Worm (Caenorhabditis elegans) whole organism, L4 larva: ENCODE results near the gene W01C8.5.

ENCODE experiments used
- F37D6.2 ChIP-seq: sonication (generic microtip); optimal IDR thresholded peaks from 2 replicates; lab custom pipeline; 2016; ENCODE audit warnings: mild to moderate bottlenecking, missing genetic modification characterization, missing compliant biosample characterization
- ama-1 ChIP-seq: fragments of 150-350 bp; optimal IDR thresholded peaks from 2 replicates; lab custom pipeline; 2014; ENCODE audit warnings: inconsistent platforms, mixed read lengths
- attf-4 ChIP-seq: sonication (generic microtip); optimal IDR thresholded peaks from 3 replicates; lab custom pipeline; 2017; ENCODE audit warnings: missing biosample characterization, missing genetic modification characterization
- ctbp-1 ChIP-seq: fragments of 200-800 bp; sonication (Bioruptor generic); IDR thresholded peaks from 2 replicates; pipeline ENCODE4 v1.3.6; 2022; ENCODE audit warnings: missing genetic modification reagents, missing genetic modification characterization, missing compliant biosample characterization
- daf-16 ChIP-seq, 3 experiments: sonication (generic microtip); optimal IDR thresholded peaks; 2 replicates each; lab custom pipeline; 2016 to 2017; ENCODE audit warnings: missing genetic modification characterization in 3 of 3, missing genetic modification reagents in 3 of 3, mild to moderate bottlenecking in 2 of 3, missing compliant biosample characterization in 2 of 3, missing biosample characterization in 1 of 3, moderate library complexity in 1 of 3
- daf-19 ChIP-seq: fragments of 200-800 bp; sonication (Bioruptor generic); conservative IDR thresholded peaks from 2 replicates; pipeline ENCODE4 v1.3.6; 2022; ENCODE audit warnings: missing genetic modification characterization, missing compliant biosample characterization
- dmd-6 ChIP-seq: fragments of 200-800 bp; sonication (Bioruptor generic); IDR thresholded peaks from 2 replicates; pipeline ENCODE4 v1.3.6; 2022; ENCODE audit warnings: missing genetic modification reagents, missing genetic modification characterization, missing compliant biosample characterization
- dmd-8 ChIP-seq: fragments of 200-800 bp; sonication (Bioruptor generic); IDR thresholded peaks from 2 replicates; pipeline ENCODE4 v1.3.6; 2022; ENCODE audit warnings: missing genetic modification characterization, missing compliant biosample characterization
- duxl-1 ChIP-seq: sonication (generic microtip); optimal IDR thresholded peaks from 2 replicates; lab custom pipeline; 2016; ENCODE audit warnings: mild to moderate bottlenecking, missing genetic modification characterization, moderate library complexity, missing compliant biosample characterization; ENCODE audit not compliant: poor library complexity
- dve-1 ChIP-seq: sonication (generic microtip); optimal IDR thresholded peaks from 2 replicates; lab custom pipeline; 2017; ENCODE audit warnings: antibody characterized with exemption, mild to moderate bottlenecking, missing genetic modification characterization, missing compliant biosample characterization; ENCODE audit not compliant: insufficient read depth
- egl-27 ChIP-seq: sonication (generic microtip); optimal IDR thresholded peaks from 3 replicates; lab custom pipeline; 2017; ENCODE audit warnings: missing biosample characterization, missing genetic modification reagents, missing genetic modification characterization
- gei-8 ChIP-seq: fragments of 200-800 bp; sonication (Bioruptor generic); optimal IDR thresholded peaks from 2 replicates; lab custom pipeline; 2018; ENCODE audit warnings: mild to moderate bottlenecking, missing genetic modification characterization, missing compliant biosample characterization
- hlh-11 ChIP-seq: fragments of 200-800 bp; sonication (Bioruptor generic); optimal IDR thresholded peaks from 2 replicates; lab custom pipeline; 2018; ENCODE audit warnings: mild to moderate bottlenecking, missing genetic modification characterization, missing compliant biosample characterization
- hlh-30 ChIP-seq: sonication (generic microtip); optimal IDR thresholded peaks from 2 replicates; lab custom pipeline; 2017; ENCODE audit warnings: antibody characterized with exemption, mild to moderate bottlenecking, missing genetic modification characterization, missing compliant biosample characterization; ENCODE audit not compliant: insufficient read depth
- hmg-1.1 ChIP-seq: fragments of 200-800 bp; sonication (Bioruptor generic); IDR thresholded peaks from 2 replicates; pipeline ENCODE4 v1.3.6; 2022; ENCODE audit warnings: missing genetic modification reagents, missing genetic modification characterization, missing compliant biosample characterization
- lin-1 ChIP-seq: fragments of 200-800 bp; sonication (Bioruptor generic); IDR thresholded peaks from 2 replicates; pipeline ENCODE4 v1.3.6; 2022; ENCODE audit warnings: missing genetic modification reagents, missing genetic modification characterization, missing compliant biosample characterization
- lin-29 ChIP-seq: fragments of 200-800 bp; sonication (Bioruptor generic); IDR thresholded peaks from 2 replicates; pipeline ENCODE4 v1.3.6; 2022; ENCODE audit warnings: missing genetic modification reagents, missing genetic modification characterization, missing compliant biosample characterization
- lin-39 ChIP-seq: fragments of 150-350 bp; optimal IDR thresholded peaks from 2 replicates; lab custom pipeline; 2014; ENCODE audit warnings: missing biosample characterization, missing genetic modification reagents, missing genetic modification characterization
- lir-3 ChIP-seq: sonication (generic microtip); optimal IDR thresholded peaks from 2 replicates; lab custom pipeline; 2016; ENCODE audit warnings: mild to moderate bottlenecking, missing genetic modification characterization, missing compliant biosample characterization
- mdl-1 ChIP-seq, 2 experiments: fragments of 150-350 bp in 1 of 2; sonication (generic microtip) in 1 of 2; optimal IDR thresholded peaks; 2 replicates each; lab custom pipeline; 2014 to 2017; ENCODE audit warnings: missing biosample characterization in 2 of 2, missing genetic modification characterization in 2 of 2
- mdt-29 ChIP-seq: fragments of 200-800 bp; sonication (Bioruptor generic); IDR thresholded peaks from 2 replicates; pipeline ENCODE4 v1.3.6; 2022; ENCODE audit warnings: missing genetic modification reagents, missing genetic modification characterization, missing compliant biosample characterization
- mes-2 ChIP-seq: sonication (generic microtip); optimal IDR thresholded peaks from 2 replicates; lab custom pipeline; 2016; ENCODE audit warnings: missing genotype, mild to moderate bottlenecking, missing genetic modification characterization, missing compliant biosample characterization; ENCODE audit not compliant: poor library complexity, severe bottlenecking
- mxl-2 ChIP-seq: fragments of 200-800 bp; sonication (Bioruptor generic); conservative IDR thresholded peaks from 2 replicates; pipeline ENCODE4 v1.3.6; 2022; ENCODE audit warnings: missing genetic modification reagents, missing genetic modification characterization, missing compliant biosample characterization
- mxl-3 ChIP-seq: fragments of 200-800 bp; sonication (Bioruptor generic); optimal IDR thresholded peaks from 2 replicates; lab custom pipeline; 2018; ENCODE audit warnings: mild to moderate bottlenecking, missing genetic modification characterization, missing compliant biosample characterization
- nhr-102 ChIP-seq: sonication (generic microtip); optimal IDR thresholded peaks from 2 replicates; lab custom pipeline; 2016; ENCODE audit warnings: mild to moderate bottlenecking, missing genetic modification characterization, moderate library complexity, missing compliant biosample characterization
- nhr-11 ChIP-seq: fragments of 150-350 bp; optimal IDR thresholded peaks from 2 replicates; lab custom pipeline; 2014; ENCODE audit warnings: missing biosample characterization, missing genetic modification characterization
- nhr-25 ChIP-seq: sonication (generic microtip); optimal IDR thresholded peaks from 2 replicates; lab custom pipeline; 2017; ENCODE audit warnings: missing genetic modification characterization, mild to moderate bottlenecking, missing compliant biosample characterization, antibody characterized with exemption, moderate library complexity, borderline replicate concordance; ENCODE audit not compliant: insufficient read depth
- nhr-28 ChIP-seq: fragments of 150-350 bp; optimal IDR thresholded peaks from 2 replicates; lab custom pipeline; 2014; ENCODE audit warnings: missing biosample characterization, missing genetic modification characterization
- nhr-42 ChIP-seq: fragments of 200-800 bp; sonication (Bioruptor generic); IDR thresholded peaks from 2 replicates; pipeline ENCODE4 v1.3.6; 2022; ENCODE audit warnings: missing genetic modification characterization, missing compliant biosample characterization
- nhr-6 ChIP-seq: fragments of 150-350 bp; optimal IDR thresholded peaks from 2 replicates; lab custom pipeline; 2014; ENCODE audit warnings: missing biosample characterization, missing genetic modification characterization
- nhr-77 ChIP-seq: fragments of 150-350 bp; optimal IDR thresholded peaks from 2 replicates; lab custom pipeline; 2014; ENCODE audit warnings: missing biosample characterization, missing genetic modification characterization
- php-3 ChIP-seq: fragments of 200-800 bp; sonication (Bioruptor generic); IDR thresholded peaks from 2 replicates; pipeline ENCODE4 v1.3.6; 2022; ENCODE audit warnings: missing genetic modification reagents, missing genetic modification characterization, missing compliant biosample characterization
- pqm-1 ChIP-seq: sonication (generic microtip); optimal IDR thresholded peaks from 2 replicates; lab custom pipeline; 2017; ENCODE audit warnings: missing biosample characterization, missing genetic modification characterization
- snpc-1.2 ChIP-seq: fragments of 200-800 bp; sonication (Bioruptor generic); IDR thresholded peaks from 2 replicates; pipeline ENCODE4 v1.3.6; 2022; ENCODE audit warnings: missing genetic modification reagents, missing genetic modification characterization, missing compliant biosample characterization
- tra-1 ChIP-seq: fragments of 200-800 bp; sonication (Bioruptor generic); IDR thresholded peaks from 2 replicates; pipeline ENCODE4 v1.3.6; 2022; ENCODE audit warnings: missing genetic modification reagents, missing genetic modification characterization, missing compliant biosample characterization
- unc-130 ChIP-seq: sonication (generic microtip); optimal IDR thresholded peaks from 2 replicates; lab custom pipeline; 2016; ENCODE audit warnings: missing genetic modification reagents, missing genetic modification characterization, missing compliant biosample characterization
- unc-39 ChIP-seq: sonication (generic microtip); optimal IDR thresholded peaks from 2 replicates; lab custom pipeline; 2017; ENCODE audit warnings: missing biosample characterization, missing genetic modification characterization
- unc-62 ChIP-seq, 3 experiments: fragments of 150-350 bp in 1 of 3; sonication (generic microtip); optimal IDR thresholded peaks in 2 of 3; peaks in 1 of 3; 1 replicate in 1 of 3; 2 replicates in 2 of 3; lab custom pipeline; 2014 to 2017; ENCODE audit warnings: missing biosample characterization in 3 of 3, missing genetic modification characterization in 3 of 3, missing genetic modification reagents in 3 of 3, missing genotype in 1 of 3
- ztf-11 ChIP-seq: fragments of 150-350 bp; optimal IDR thresholded peaks from 2 replicates; lab custom pipeline; 2014; ENCODE audit warnings: missing biosample characterization, missing genetic modification characterization

The W01C8.5 gene

DNA sequence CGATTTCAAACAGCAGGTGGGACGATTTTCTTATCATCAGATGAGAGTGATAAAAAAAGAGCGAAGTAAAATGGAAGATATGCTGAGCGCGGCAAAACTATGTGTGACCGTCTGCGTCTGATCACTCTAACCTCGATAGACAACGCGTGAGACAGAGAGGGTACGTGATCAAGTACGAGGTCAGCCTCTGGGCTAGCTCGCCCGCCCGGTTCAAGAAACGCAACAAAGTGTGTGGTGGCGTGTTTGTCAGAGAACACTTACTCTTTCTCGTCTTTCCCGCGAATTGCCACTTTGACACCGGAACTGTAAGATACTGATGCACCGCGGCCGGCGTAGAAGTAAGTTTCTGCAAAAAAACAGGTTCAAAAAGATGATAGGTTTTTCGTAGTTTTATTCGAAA, 911 bp downstream of the W01C8.5 start (continued):
- TF ChIP-seq mes-2 (tag; lab: Kevin White, UChicago), result peak; percentile 38
- peak; percentile 89 for TF ChIP-seq nhr-28 (tag; lab: Kevin White, UChicago)
- TF ChIP-seq dve-1 (tag; lab: Kevin White, UChicago), result peak; percentile 53
- TF ChIP-seq nhr-25 (tag; lab: Kevin White, UChicago), result peak; percentile 48
- 0 out of 2 replicates have a peak, but pooled peaks have one; percentile 44 for TF ChIP-seq ctbp-1 (GFP tag; lab: Robert Waterston, UW)
- TF ChIP-seq ztf-11 (tag; lab: Kevin White, UChicago), result no peak
- no peak for TF ChIP-seq dmd-8
- TF ChIP-seq mxl-3 (GFP tag; lab: Kevin White, UChicago), result peak; percentile 78
- TF ChIP-seq nhr-77 (tag; lab: Kevin White, UChicago), result peak; percentile 66
- TF ChIP-seq unc-62 (GFP tag; optimal IDR thresholded peaks at IDR 0.05 in 1 of 2; lab: Kevin White, UChicago), result peak in 1 of 2 experiments; percentile 61
- TF ChIP-seq unc-62 (tag; optimal IDR thresholded peaks at IDR 0.05; lab: Kevin White, UChicago), result no peak
- TF ChIP-seq php-3 (GFP tag; lab: Robert Waterston, UW), result 0 out of 2 replicates have a peak, but pooled peaks have one; percentile 48

DNA sequence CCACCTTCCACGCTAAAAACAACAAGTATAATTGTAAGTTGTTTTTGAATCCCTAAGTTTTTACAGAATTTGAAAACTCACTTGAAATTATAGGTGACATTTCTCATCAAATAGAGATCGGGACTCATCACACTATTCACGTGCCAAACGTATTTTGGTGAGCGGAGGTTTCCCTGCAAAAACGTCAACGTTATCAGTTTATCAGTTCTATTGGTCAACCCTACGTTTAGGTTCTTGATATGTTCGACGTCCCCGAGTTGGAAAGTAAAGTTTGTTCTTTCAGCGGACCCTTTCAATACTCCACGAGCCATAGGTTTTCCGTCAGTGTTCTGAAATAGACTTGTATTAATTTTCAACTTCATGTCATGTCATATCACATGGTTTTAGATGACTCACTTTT, 1.7 kb downstream of the W01C8.5 start:
- TF ChIP-seq mxl-2 (GFP tag; lab: Robert Waterston, UW) (no peak), nhr-28 (tag; lab: Kevin White, UChicago) (peak; percentile 58), pqm-1 (peak; percentile 17), nhr-42 (GFP tag; lab: Robert Waterston, UW) (no peak), mdl-1 (tag; optimal IDR thresholded peaks at IDR 0.05; lab: Kevin White, UChicago) (peak in 1 of 2 experiments; percentile 6), unc-62 (GFP tag; optimal IDR thresholded peaks at IDR 0.05 in 1 of 2; lab: Kevin White, UChicago) (peak in 1 of 2 experiments; percentile 93), unc-62 (tag; optimal IDR thresholded peaks at IDR 0.05; lab: Kevin White, UChicago) (no peak), dmd-6 (GFP tag; lab: Robert Waterston, UW) (peak; percentile 41), dve-1 (tag; lab: Kevin White, UChicago) (peak; percentile 29), daf-16 (GFP tag; optimal IDR thresholded peaks at IDR 0.05; lab: Kevin White, UChicago) (no peak), daf-16 (tag; optimal IDR thresholded peaks at IDR 0.05; lab: Kevin White, UChicago) (peak; percentile 33), mes-2 (tag; lab: Kevin White, UChicago) (peak; percentile 11), gei-8 (GFP tag; lab: Kevin White, UChicago) (no peak), hlh-30 (tag; lab: Kevin White, UChicago) (peak; percentile 56), nhr-11 (tag; lab: Kevin White, UChicago) (no peak), hlh-11 (peak; percentile 56)

DNA sequence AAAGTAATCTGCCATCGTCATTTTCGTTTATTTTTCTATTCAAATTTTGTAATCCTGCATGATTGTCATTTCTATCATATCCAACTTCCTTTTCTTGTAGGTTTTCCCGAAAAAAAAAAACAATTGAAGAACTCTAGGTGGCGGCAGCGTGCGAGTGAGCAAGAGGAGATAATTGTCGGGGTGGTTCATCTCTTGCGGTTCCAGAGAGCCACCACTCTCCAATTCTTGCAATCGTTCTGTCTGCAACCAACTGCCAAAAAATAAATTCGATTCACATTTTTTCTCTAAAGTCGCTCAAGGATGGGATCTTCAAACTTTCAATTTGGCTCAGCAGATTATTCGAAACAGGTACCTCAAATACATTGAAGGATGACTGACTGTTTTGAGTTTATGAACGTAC, 5.0 kb downstream of the W01C8.5 start, which contains the start of gene W01C8.1:
TSS of gene W01C8.1 (plus strand) at position 301 of the 400 bp plus-strand sequence.
- TF ChIP-seq unc-62 (GFP tag; optimal IDR thresholded peaks at IDR 0.05 in 1 of 2; lab: Kevin White, UChicago), result peak in 1 of 2 experiments; percentile 80
- TF ChIP-seq unc-62 (tag; optimal IDR thresholded peaks at IDR 0.05; lab: Kevin White, UChicago), result no peak
- no peak for TF ChIP-seq duxl-1 (tag; lab: Kevin White, UChicago)
- TF ChIP-seq ama-1 (lab: Kevin White, UChicago), result no peak
- TF ChIP-seq, all 104 proteins: peak for 1

DNA sequence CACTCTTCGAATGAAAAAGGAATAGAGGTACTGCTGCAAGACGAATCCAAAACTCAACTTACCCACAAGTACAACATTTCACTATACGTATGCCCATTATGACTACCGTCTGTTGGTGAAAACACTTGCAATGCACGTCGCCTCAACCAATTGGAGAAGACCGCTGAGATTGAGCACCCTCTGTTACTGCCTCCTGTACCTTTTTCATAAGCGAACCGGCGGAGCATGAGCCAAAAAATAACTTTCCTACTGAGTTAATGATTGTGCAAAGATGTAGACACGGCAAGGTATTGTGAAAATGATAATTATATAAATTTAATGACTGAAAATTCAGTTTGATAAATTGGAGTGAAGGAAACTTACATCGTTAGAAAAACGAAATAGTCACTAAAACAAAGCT, 8.0 kb downstream of the W01C8.5 start:
- no peak for TF ChIP-seq hmg-1.1 (GFP tag; lab: Robert Waterston, UW)
- TF ChIP-seq lin-39 (tag; lab: Kevin White, UChicago), result no peak
- TF ChIP-seq hlh-11, result no peak
- no peak for TF ChIP-seq nhr-77 (tag; lab: Kevin White, UChicago)
- TF ChIP-seq dve-1 (tag; lab: Kevin White, UChicago), result no peak
- no peak for TF ChIP-seq unc-39 (tag; lab: Kevin White, UChicago)
- TF ChIP-seq lin-1 (GFP tag; lab: Robert Waterston, UW), result no peak
- no peak for TF ChIP-seq snpc-1.2 (GFP tag; lab: Robert Waterston, UW)

- TF ChIP-seq egl-27 (tag; lab: Kevin White, UChicago) (no peak), attf-4 (tag; lab: Kevin White, UChicago) (peak; percentile 27), nhr-25 (tag; lab: Kevin White, UChicago) (no peak), daf-19 (GFP tag; lab: Robert Waterston, UW) (no peak), nhr-6 (tag; lab: Kevin White, UChicago) (peak; percentile 41), tra-1 (GFP tag; lab: Robert Waterston, UW) (no peak), F37D6.2 (tag; lab: Kevin White, UChicago) (peak; percentile 33), lir-3 (tag; lab: Kevin White, UChicago) (no peak), nhr-102 (no peak), dve-1 (tag; lab: Kevin White, UChicago) (peak; percentile 45), unc-130 (GFP tag; lab: Kevin White, UChicago) (no peak), mdt-29 (no peak), mes-2 (tag; lab: Kevin White, UChicago) (peak; percentile 67), lin-29 (GFP tag; lab: Robert Waterston, UW) (no peak)
These were observed 11.0 kb downstream of the W01C8.5 start, which contains the start of gene set-20 for ce11 chrX:5686065-5686464. set-20 (minus strand) TSS chrX:5686158.
